Fruit fly (Drosophila melanogaster) whole organism, wandering third instar larva: ENCODE results near the gene Tpr2.

Experiments used
- Abd-B ChIP-seq: fragments of >200 bp; optimal IDR thresholded peaks from 2 replicates; lab custom pipeline; 2017; ENCODE audit warnings: missing biosample characterization, missing genetic modification characterization
- CG32264 ChIP-seq: fragments of 200-800 bp; sonication (Bioruptor generic); optimal IDR thresholded peaks from 2 replicates; lab custom pipeline; 2016; ENCODE audit warnings: missing biosample characterization, missing genetic modification characterization
- CG9705 ChIP-seq: fragments of 200-800 bp; sonication (Bioruptor generic); optimal IDR thresholded peaks from 2 replicates; lab custom pipeline; 2018; ENCODE audit warnings: missing biosample characterization, mild to moderate bottlenecking, missing genetic modification characterization
- CrebA ChIP-seq: fragments of 200-800 bp; sonication (Bioruptor generic); optimal IDR thresholded peaks from 2 replicates; lab custom pipeline; 2016; ENCODE audit warnings: missing biosample characterization, mild to moderate bottlenecking, missing genetic modification characterization, borderline replicate concordance
- Dfd ChIP-seq: fragments of >200 bp; optimal IDR thresholded peaks from 2 replicates; lab custom pipeline; 2017; ENCODE audit warnings: missing biosample characterization, missing genetic modification characterization
- Dif ChIP-seq: fragments of 200-275, 200-300 bp; sonication (Bioruptor generic); optimal IDR thresholded peaks from 2 replicates; lab custom pipeline; 2018; ENCODE audit warnings: missing biosample characterization, missing genetic modification characterization; ENCODE audit not compliant: partially characterized antibody
- GATAd ChIP-seq: sonication (Bioruptor generic); optimal IDR thresholded peaks from 2 replicates; lab custom pipeline; 2016; ENCODE audit warnings: missing biosample characterization, missing genetic modification characterization
- HLH106 ChIP-seq: fragments of 200-800 bp; optimal IDR thresholded peaks from 3 replicates; lab custom pipeline; 2019; ENCODE audit warnings: missing biosample characterization, mild to moderate bottlenecking, missing genetic modification characterization, moderate library complexity
- Hnf4 ChIP-seq: fragments of 200-800 bp; sonication (Bioruptor generic); optimal IDR thresholded peaks from 2 replicates; lab custom pipeline; 2016; ENCODE audit warnings: missing biosample characterization, mild to moderate bottlenecking, missing genetic modification characterization
- Hr78 ChIP-seq: fragments of >200 bp; optimal IDR thresholded peaks from 2 replicates; lab custom pipeline; 2017; ENCODE audit warnings: missing biosample characterization, missing genetic modification characterization
- Hr83 ChIP-seq: fragments of 200-300 bp; sonication (Bioruptor generic); optimal IDR thresholded peaks from 2 replicates; lab custom pipeline; 2016; ENCODE audit warnings: missing biosample characterization, mild to moderate bottlenecking, missing genetic modification characterization, moderate library complexity; ENCODE audit not compliant: poor library complexity, severe bottlenecking
- Jra ChIP-seq: sonication (Bioruptor generic); optimal IDR thresholded peaks from 2 replicates; lab custom pipeline; 2016; ENCODE audit warnings: missing biosample characterization, missing genetic modification characterization
- Mio ChIP-seq: sonication (Bioruptor generic); optimal IDR thresholded peaks from 2 replicates; lab custom pipeline; 2016; ENCODE audit warnings: missing biosample characterization, missing genetic modification characterization
- Myc ChIP-seq: fragments of >200 bp; optimal IDR thresholded peaks from 2 replicates; lab custom pipeline; 2017
- N ChIP-seq: fragments of >200 bp; optimal IDR thresholded peaks from 2 replicates; lab custom pipeline; 2018; ENCODE audit warnings: missing biosample characterization, missing external identifiers, missing genetic modification characterization
- OdsH ChIP-seq: fragments of 200-800 bp; sonication (Bioruptor generic); optimal IDR thresholded peaks from 2 replicates; lab custom pipeline; 2016; ENCODE audit warnings: missing biosample characterization, mild to moderate bottlenecking, missing genetic modification characterization
- Rel ChIP-seq, 2 experiments: fragments of 200-800 bp; sonication (Bioruptor generic) in 1 of 2; optimal IDR thresholded peaks; 2 replicates in 1 of 2; 3 replicates in 1 of 2; lab custom pipeline; 2016 to 2019; ENCODE audit warnings: mild to moderate bottlenecking in 2 of 2, missing biosample characterization in 2 of 2, missing genetic modification characterization in 2 of 2, moderate library complexity in 1 of 2
- Sp1 ChIP-seq: fragments of 200-800 bp; sonication (Bioruptor generic); optimal IDR thresholded peaks from 3 replicates; lab custom pipeline; 2019; ENCODE audit warnings: missing biosample characterization, mild to moderate bottlenecking, missing genetic modification characterization, moderate library complexity
- Vsx2 ChIP-seq: fragments of 200-300, 225-300 bp; sonication (Bioruptor generic); optimal IDR thresholded peaks from 2 replicates; lab custom pipeline; 2018; ENCODE audit warnings: missing biosample characterization, missing genetic modification characterization; ENCODE audit not compliant: partially characterized antibody
- br ChIP-seq: fragments of 200-800 bp; sonication (Bioruptor generic); optimal IDR thresholded peaks from 2 replicates; lab custom pipeline; 2016; ENCODE audit warnings: missing biosample characterization, missing genetic modification characterization
- brk ChIP-seq: fragments of 200-800 bp; sonication (Bioruptor generic); optimal IDR thresholded peaks from 2 replicates; lab custom pipeline; 2016; ENCODE audit warnings: missing biosample characterization, mild to moderate bottlenecking, missing genetic modification characterization
- dl ChIP-seq, 2 experiments: fragments of 175-275, 200-275 bp in 1 of 2; fragments of 200-275 bp in 1 of 2; sonication (Bioruptor generic); optimal IDR thresholded peaks; lab custom pipeline; 2018; ENCODE audit warnings: mild to moderate bottlenecking in 2 of 2, missing biosample characterization in 2 of 2, missing genetic modification characterization in 2 of 2, moderate library complexity in 2 of 2; ENCODE audit not compliant: partially characterized antibody in 2 of 2, insufficient read depth in 1 of 2
- dmrt93B ChIP-seq: fragments of 200-800 bp; sonication (Bioruptor generic); optimal IDR thresholded peaks from 2 replicates; lab custom pipeline; 2018; ENCODE audit warnings: missing biosample characterization, mild to moderate bottlenecking, missing genetic modification characterization
- dsf ChIP-seq: sonication (Bioruptor generic); optimal IDR thresholded peaks from 2 replicates; lab custom pipeline; 2016; ENCODE audit warnings: missing biosample characterization, missing genetic modification characterization, borderline replicate concordance
- ey ChIP-seq: fragments of 200-800 bp; sonication (Bioruptor generic); optimal IDR thresholded peaks from 2 replicates; lab custom pipeline; 2016; ENCODE audit warnings: missing biosample characterization, missing genetic modification characterization
- foxo ChIP-seq, 2 experiments: fragments of 200-800 bp; sonication (Bioruptor generic); optimal IDR thresholded peaks; 2 replicates in 1 of 2; 3 replicates in 1 of 2; lab custom pipeline; 2016 to 2017; ENCODE audit warnings: missing biosample characterization in 2 of 2, missing genetic modification characterization in 2 of 2
- fru ChIP-seq: fragments of 200-800 bp; sonication (Bioruptor generic); optimal IDR thresholded peaks from 3 replicates; lab custom pipeline; 2016; ENCODE audit warnings: missing biosample characterization, mild to moderate bottlenecking, missing genetic modification characterization
- h ChIP-seq: fragments of 200-800 bp; sonication (Bioruptor generic); optimal IDR thresholded peaks from 3 replicates; lab custom pipeline; 2016; ENCODE audit warnings: missing biosample characterization, mild to moderate bottlenecking, missing genetic modification characterization
- jim ChIP-seq: fragments of 175-275, 200-325 bp; sonication (Bioruptor generic); optimal IDR thresholded peaks from 2 replicates; lab custom pipeline; 2016; ENCODE audit warnings: missing biosample characterization, mild to moderate bottlenecking, missing genetic modification characterization
- lola ChIP-seq: fragments of >200 bp; optimal IDR thresholded peaks from 2 replicates; lab custom pipeline; 2017; ENCODE audit warnings: missing biosample characterization, missing genetic modification characterization
- pan ChIP-seq: fragments of >200 bp; optimal IDR thresholded peaks from 2 replicates; lab custom pipeline; 2017
- psq ChIP-seq: fragments of 200-800 bp; sonication (Bioruptor generic); optimal IDR thresholded peaks from 3 replicates; lab custom pipeline; 2017; ENCODE audit warnings: missing biosample characterization, mild to moderate bottlenecking, missing genetic modification characterization, moderate library complexity
- rgr ChIP-seq: fragments of 200-800 bp; sonication (Bioruptor generic); optimal IDR thresholded peaks from 3 replicates; lab custom pipeline; 2016; ENCODE audit warnings: missing biosample characterization, mild to moderate bottlenecking, missing genetic modification characterization
- sage ChIP-seq: fragments of 200-800 bp; sonication (Bioruptor generic); optimal IDR thresholded peaks from 2 replicates; lab custom pipeline; 2016; ENCODE audit warnings: missing biosample characterization, mild to moderate bottlenecking, missing genetic modification characterization
- sv ChIP-seq: fragments of 200-800 bp; sonication (Bioruptor generic); optimal IDR thresholded peaks from 3 replicates; lab custom pipeline; 2016; ENCODE audit warnings: missing biosample characterization, missing genetic modification characterization
- tai ChIP-seq: sonication (Bioruptor generic); optimal IDR thresholded peaks from 2 replicates; lab custom pipeline; 2016; ENCODE audit warnings: missing biosample characterization, missing genetic modification characterization
- usp ChIP-seq: fragments of >200 bp; optimal IDR thresholded peaks from 2 replicates; lab custom pipeline; 2017; ENCODE audit warnings: missing biosample characterization, missing genetic modification characterization
- woc ChIP-seq: sonication (Bioruptor generic); optimal IDR thresholded peaks from 2 replicates; lab custom pipeline; 2016; ENCODE audit warnings: missing biosample characterization, mild to moderate bottlenecking, missing genetic modification characterization

The Tpr2 gene

dm6 chr2L:16487571-16488276 is 3.6 kb upstream of the Tpr2 start, which contains the start of gene Nepl8 (continued):
- TF ChIP-seq Jra (no peak), CG32264 (no peak)

- TF ChIP-seq Myc (lab: Kevin White, UChicago) = peak; percentile 54
- TF ChIP-seq jim (GFP tag; lab: Kevin White, UChicago) = no peak
- no peak for TF ChIP-seq br (GFP tag; lab: Kevin White, UChicago)
- no peak for TF ChIP-seq dl (GFP tag; optimal IDR thresholded peaks at IDR 0.05; lab: Kevin White, UChicago; ENCODE audit: insufficient read depth in 1 of 2, partially characterized antibody in 2 of 2)
Observed at dm6 chr2L:16491752-16492616, 644 bp downstream of the Tpr2 start.

dm6 chr2L:16492617-16493203 is 1.4 kb downstream of the Tpr2 start:
- TF ChIP-seq tai (GFP tag; lab: Kevin White, UChicago) (peak; percentile 44), lola (GFP tag; lab: Kevin White, UChicago) (no peak), sv (peak; percentile 60), N (GFP tag; lab: Kevin White, UChicago) (no peak), woc (GFP tag; lab: Kevin White, UChicago) (peak; percentile 90), psq (GFP tag; lab: Kevin White, UChicago) (peak; percentile 84), fru (GFP tag; lab: Kevin White, UChicago) (peak; percentile 93), Myc (lab: Kevin White, UChicago) (peak; percentile 56), Sp1 (peak; percentile 91), GATAd (GFP tag; lab: Kevin White, UChicago) (peak; percentile 20), HLH106 (tag; lab: Kevin White, UChicago) (peak; percentile 87), Rel (GFP tag; optimal IDR thresholded peaks at IDR 0.05; lab: Kevin White, UChicago) (peak; percentile 35), Rel (tag; optimal IDR thresholded peaks at IDR 0.05; lab: Kevin White, UChicago) (peak; percentile 76), br (GFP tag; lab: Kevin White, UChicago) (peak; percentile 93), Mio (GFP tag; lab: Kevin White, UChicago) (no peak), Abd-B (no peak), Dfd (GFP tag; lab: Kevin White, UChicago) (peak; percentile 65), CG32264 (peak; percentile 60), dmrt93B (GFP tag; lab: Kevin White, UChicago) (peak; percentile 58), Hr78 (no peak), dl (GFP tag; optimal IDR thresholded peaks at IDR 0.05; lab: Kevin White, UChicago; ENCODE audit: insufficient read depth in 1 of 2, partially characterized antibody in 2 of 2) (no peak), Vsx2 (GFP tag; lab: Kevin White, UChicago) (no peak), CrebA (GFP tag; lab: Kevin White, UChicago) (peak; percentile 67), ey (peak; percentile 92), dsf (GFP tag; lab: Kevin White, UChicago) (peak; percentile 56), foxo (GFP tag; optimal IDR thresholded peaks at IDR 0.05; lab: Kevin White, UChicago) (peak; percentile 33 to 93), OdsH (GFP tag; lab: Kevin White, UChicago) (peak; percentile 86), jim (GFP tag; lab: Kevin White, UChicago) (no peak), h (GFP tag; lab: Kevin White, UChicago) (peak; percentile 90), sage (GFP tag; lab: Kevin White, UChicago) (peak; percentile 47), pan (lab: Kevin White, UChicago) (no peak), CG9705 (GFP tag; lab: Kevin White, UChicago) (peak; percentile 78), Hnf4 (GFP tag; lab: Kevin White, UChicago) (peak; percentile 83), Jra (peak; percentile 61), usp (GFP tag; lab: Kevin White, UChicago) (no peak), rgr (GFP tag; lab: Kevin White, UChicago) (peak; percentile 92), Hr83 (GFP tag; lab: Kevin White, UChicago) (no peak), brk (peak; percentile 88), Dif (GFP tag; lab: Kevin White, UChicago) (no peak)
